Fruit fly (Drosophila melanogaster): Measurements from ENCODE around the gene CarT.
A peak's percentile ranks its signal among the peaks of the same experiment; 100 is the strongest.

Gene CarT

dm6 chr2L:20752160-20752559 lies 22.1 kb upstream of the CarT start, which contains the start of the genes Amacr and Ns4 (continued):
- TF ChIP-seq CG7357 (GFP tag; IDR thresholded peaks at IDR 0.05) (0 out of 3 replicates have a peak, but pooled peaks have one; percentile 24), CG17361 (GFP tag; IDR thresholded peaks at IDR 0.05) (no peak), CG18619 (GFP tag; optimal IDR thresholded peaks at IDR 0.05) (peak; percentile 22), NK7.1 (GFP tag; optimal IDR thresholded peaks at IDR 0.05) (peak; percentile 26), CG8944 (GFP tag; optimal IDR thresholded peaks at IDR 0.05) (peak; percentile 28), Bdp1 (GFP tag; optimal IDR thresholded peaks at IDR 0.05) (peak; percentile 34), Oli (tag; optimal IDR thresholded peaks at IDR 0.05) (peak; percentile 38), prd (optimal IDR thresholded peaks at IDR 0.05) (no peak), prd (GFP tag; IDR thresholded peaks at IDR 0.05) (peak; percentile 46; the same call in 1 of the 3 replicates), CG12942 (GFP tag; optimal IDR thresholded peaks at IDR 0.05) (peak; percentile 20), CG13775 (GFP tag; optimal IDR thresholded peaks at IDR 0.05) (peak; percentile 60), crp (GFP tag; optimal IDR thresholded peaks at IDR 0.05) (peak in 1 of 2 experiments; percentile 15), Doc3 (GFP tag; IDR thresholded peaks at IDR 0.05; ENCODE audit: partially characterized antibody) (peak; percentile 49; the same call in 2 of the 3 replicates), CG6765 (GFP tag; optimal IDR thresholded peaks at IDR 0.05) (no peak), lilli (GFP tag; optimal IDR thresholded peaks at IDR 0.05) (peak; percentile 73), CG12219 (GFP tag; optimal IDR thresholded peaks at IDR 0.05) (no peak), CG3995 (GFP tag; optimal IDR thresholded peaks at IDR 0.05) (peak; percentile 91), danr (GFP tag; IDR thresholded peaks at IDR 0.05) (no peak), sima (GFP tag; optimal IDR thresholded peaks at IDR 0.05) (no peak), Optix (GFP tag; IDR thresholded peaks at IDR 0.05) (0 out of 3 replicates have a peak, but pooled peaks have one; percentile 29), hth (optimal IDR thresholded peaks at IDR 0.05) (no peak), Chrac-16 (GFP tag; optimal IDR thresholded peaks at IDR 0.05) (peak; percentile 44), Atf3 (GFP tag; optimal IDR thresholded peaks at IDR 0.05) (peak; percentile 49), BEAF-32 (GFP tag; optimal IDR thresholded peaks at IDR 0.05) (peak; percentile 59), ken (GFP tag; IDR thresholded peaks at IDR 0.05) (0 out of 3 replicates have a peak, but pooled peaks have one; percentile 28), CG30403 (GFP tag; optimal IDR thresholded peaks at IDR 0.05) (peak; percentile 71), CG9817 (tag; optimal IDR thresholded peaks at IDR 0.05) (peak; percentile 53), rib (GFP tag; IDR thresholded peaks at IDR 0.05) (peak; percentile 39; the same call in 1 of the 2 replicates), CG16815 (GFP tag; optimal IDR thresholded peaks at IDR 0.05) (peak; percentile 1), ase (GFP tag; IDR thresholded peaks at IDR 0.05) (peak; percentile 33; the same call in 1 of the 3 replicates), wor (GFP tag; IDR thresholded peaks at IDR 0.05) (0 out of 2 replicates have a peak, but pooled peaks have one; percentile 25), da (GFP tag; optimal IDR thresholded peaks at IDR 0.05) (peak; percentile 8), ci (GFP tag; IDR thresholded peaks at IDR 0.05) (0 out of 3 replicates have a peak, but pooled peaks have one; percentile 30), her (GFP tag; optimal IDR thresholded peaks at IDR 0.05) (peak; percentile 47), Fer3 (tag; optimal IDR thresholded peaks at IDR 0.05) (peak; percentile 12), Pdp1 (GFP tag; optimal IDR thresholded peaks at IDR 0.05) (peak; percentile 50 to 56), chn (GFP tag; optimal IDR thresholded peaks at IDR 0.05) (peak; percentile 65), CG4328 (GFP tag; optimal IDR thresholded peaks at IDR 0.05) (no peak), CG10979 (tag; optimal IDR thresholded peaks at IDR 0.05) (peak; percentile 25), chinmo (GFP tag; IDR thresholded peaks at IDR 0.05; ENCODE audit: partially characterized antibody) (peak; percentile 64; the same call in 1 of the 4 replicates), CG13287 (GFP tag; IDR thresholded peaks at IDR 0.05; ENCODE audit: partially characterized antibody) (peak; percentile 65), al (GFP tag; IDR thresholded peaks at IDR 0.05) (peak; percentile 62), MESR4 (GFP tag; optimal IDR thresholded peaks at IDR 0.05) (peak; percentile 38), CG34422 (GFP tag; IDR thresholded peaks at IDR 0.05) (peak; percentile 73; the same call in 1 of the 3 replicates), Dll (GFP tag; IDR thresholded peaks at IDR 0.05; ENCODE audit: partially characterized antibody) (no peak; the same call in 1 of the 4 replicates), CG18764 (GFP tag; optimal IDR thresholded peaks at IDR 0.05) (peak; percentile 29), HLHmδ (GFP tag; optimal IDR thresholded peaks at IDR 0.05) (no peak), sd (tag; optimal IDR thresholded peaks at IDR 0.05) (no peak), Antp (GFP tag; optimal IDR thresholded peaks at IDR 0.05) (peak; percentile 45), CG1603 (tag; optimal IDR thresholded peaks at IDR 0.05) (no peak)
